Worm (Caenorhabditis elegans) whole organism, late embryonic: ENCODE data around the gene glo-1.

Experiments
- K09A11.1 ChIP-seq: sonication (generic microtip); optimal IDR thresholded peaks from 2 replicates; lab custom pipeline; 2017; ENCODE audit warnings: antibody characterized with exemption, mild to moderate bottlenecking, missing genetic modification characterization, missing compliant biosample characterization; ENCODE audit not compliant: insufficient read depth
- Y22D7AL.16 ChIP-seq: sonication (generic microtip); optimal IDR thresholded peaks from 2 replicates; lab custom pipeline; 2016; ENCODE audit warnings: missing genetic modification characterization, missing compliant biosample characterization
- ama-1 ChIP-seq: fragments of 150-350 bp; optimal IDR thresholded peaks from 2 replicates; lab custom pipeline; 2014
- ceh-2 ChIP-seq: sonication (generic microtip); optimal IDR thresholded peaks from 2 replicates; lab custom pipeline; 2016; ENCODE audit warnings: missing genotype, missing genetic modification characterization, missing compliant biosample characterization
- ets-4 ChIP-seq: sonication (generic microtip); optimal IDR thresholded peaks from 2 replicates; lab custom pipeline; 2016; ENCODE audit warnings: missing genetic modification characterization, missing compliant biosample characterization
- fkh-10 ChIP-seq: fragments of 150-350 bp; optimal IDR thresholded peaks from 2 replicates; lab custom pipeline; 2014; ENCODE audit warnings: missing biosample characterization, missing genetic modification reagents, missing genetic modification characterization
- hlh-13 ChIP-seq: fragments of 200-800 bp; sonication (Bioruptor generic); optimal IDR thresholded peaks from 2 replicates; lab custom pipeline; 2018; ENCODE audit warnings: mild to moderate bottlenecking, missing genetic modification characterization, missing compliant biosample characterization
- madf-2 ChIP-seq: sonication (generic microtip); optimal IDR thresholded peaks from 2 replicates; lab custom pipeline; 2017; ENCODE audit warnings: missing genetic modification characterization, missing compliant biosample characterization
- nfya-1 ChIP-seq: sonication (generic microtip); optimal IDR thresholded peaks from 2 replicates; lab custom pipeline; 2017; ENCODE audit warnings: missing genetic modification characterization, mild to moderate bottlenecking, missing compliant biosample characterization, antibody characterized with exemption, moderate library complexity
- nhr-11 ChIP-seq: fragments of 150-350 bp; optimal IDR thresholded peaks from 2 replicates; lab custom pipeline; 2014; ENCODE audit warnings: missing biosample characterization, missing genetic modification characterization
- rnt-1 ChIP-seq: sonication (generic microtip); optimal IDR thresholded peaks from 2 replicates; lab custom pipeline; 2016; ENCODE audit warnings: missing genetic modification characterization, missing compliant biosample characterization
- sox-4 ChIP-seq: sonication (generic microtip); optimal IDR thresholded peaks from 2 replicates; lab custom pipeline; 2017; ENCODE audit warnings: mild to moderate bottlenecking, missing genetic modification characterization, inconsistent platforms, missing compliant biosample characterization
- tbx-2 ChIP-seq: sonication (generic microtip); optimal IDR thresholded peaks from 2 replicates; lab custom pipeline; 2016; ENCODE audit warnings: missing genetic modification characterization, missing compliant biosample characterization
- tbx-7 ChIP-seq: sonication (generic microtip); optimal IDR thresholded peaks from 2 replicates; lab custom pipeline; 2016; ENCODE audit warnings: missing genotype, missing genetic modification characterization, missing compliant biosample characterization

DNA sequence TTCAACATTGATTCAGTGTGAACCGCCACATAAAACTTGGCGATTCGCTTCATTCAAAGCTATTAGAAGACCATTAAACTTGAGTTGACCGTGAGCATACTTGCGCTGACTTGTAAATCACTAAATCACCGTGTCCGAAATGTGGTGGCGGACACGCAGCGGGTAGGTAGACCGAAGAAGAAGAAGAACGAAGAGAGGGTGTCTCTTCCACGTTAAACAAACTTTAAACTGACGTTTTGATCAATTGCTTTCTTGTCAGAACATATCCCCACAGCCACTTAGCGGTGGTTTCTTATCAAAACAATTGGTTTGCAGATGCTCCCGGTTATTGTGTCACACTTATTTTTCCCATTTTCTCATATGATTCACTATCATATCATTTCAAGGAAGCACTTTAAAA lies 38.4 kb downstream of the glo-1 start:
- no peak for TF ChIP-seq sox-4 (tag; lab: Kevin White, UChicago)
- TF ChIP-seq ets-4 (tag; lab: Kevin White, UChicago), result no peak
- TF ChIP-seq ama-1 (lab: Kevin White, UChicago), result no peak
- no peak for TF ChIP-seq rnt-1 (tag; lab: Kevin White, UChicago)
- TF ChIP-seq nhr-11 (tag; lab: Kevin White, UChicago), result no peak
- no peak for TF ChIP-seq fkh-10 (GFP tag; lab: Kevin White, UChicago)
- TF ChIP-seq tbx-7 (tag; lab: Kevin White, UChicago), result no peak
- TF ChIP-seq Y22D7AL.16 (tag; lab: Kevin White, UChicago), result no peak
- TF ChIP-seq tbx-2 (tag; lab: Kevin White, UChicago), result no peak
- TF ChIP-seq madf-2, result no peak
- no peak for TF ChIP-seq ceh-2 (tag; lab: Kevin White, UChicago)
- TF ChIP-seq nfya-1 (tag; lab: Kevin White, UChicago), result no peak
- no peak for TF ChIP-seq K09A11.1 (tag; lab: Kevin White, UChicago)
- TF ChIP-seq hlh-13 (GFP tag; lab: Kevin White, UChicago), result no peak
